Fruit fly (Drosophila melanogaster) Kc167 (cell line): ENCODE data around the gene sima.

Source experiments
- Myc ChIP-seq: fragments of >200 bp; optimal IDR thresholded peaks from 2 replicates; lab custom pipeline; 2017; ENCODE audit warnings: missing external identifiers
- Sin3A ChIP-seq: fragments of >200 bp; optimal IDR thresholded peaks from 2 replicates; lab custom pipeline; 2018; ENCODE audit warnings: missing external identifiers
- h ChIP-seq: fragments of >200 bp; optimal IDR thresholded peaks from 3 replicates; lab custom pipeline; 2018; ENCODE audit warnings: missing external identifiers
- insv ChIP-seq: fragments of >200 bp; optimal IDR thresholded peaks from 3 replicates; lab custom pipeline; 2018; ENCODE audit warnings: missing external identifiers
- psq ChIP-seq: fragments of >200 bp; optimal IDR thresholded peaks from 2 replicates; lab custom pipeline; 2017; ENCODE audit warnings: missing external identifiers
- ttk ChIP-seq: sonication (Bioruptor generic); optimal IDR thresholded peaks from 2 replicates; lab custom pipeline; 2017; ENCODE audit warnings: missing external identifiers

The sima gene

DNA sequence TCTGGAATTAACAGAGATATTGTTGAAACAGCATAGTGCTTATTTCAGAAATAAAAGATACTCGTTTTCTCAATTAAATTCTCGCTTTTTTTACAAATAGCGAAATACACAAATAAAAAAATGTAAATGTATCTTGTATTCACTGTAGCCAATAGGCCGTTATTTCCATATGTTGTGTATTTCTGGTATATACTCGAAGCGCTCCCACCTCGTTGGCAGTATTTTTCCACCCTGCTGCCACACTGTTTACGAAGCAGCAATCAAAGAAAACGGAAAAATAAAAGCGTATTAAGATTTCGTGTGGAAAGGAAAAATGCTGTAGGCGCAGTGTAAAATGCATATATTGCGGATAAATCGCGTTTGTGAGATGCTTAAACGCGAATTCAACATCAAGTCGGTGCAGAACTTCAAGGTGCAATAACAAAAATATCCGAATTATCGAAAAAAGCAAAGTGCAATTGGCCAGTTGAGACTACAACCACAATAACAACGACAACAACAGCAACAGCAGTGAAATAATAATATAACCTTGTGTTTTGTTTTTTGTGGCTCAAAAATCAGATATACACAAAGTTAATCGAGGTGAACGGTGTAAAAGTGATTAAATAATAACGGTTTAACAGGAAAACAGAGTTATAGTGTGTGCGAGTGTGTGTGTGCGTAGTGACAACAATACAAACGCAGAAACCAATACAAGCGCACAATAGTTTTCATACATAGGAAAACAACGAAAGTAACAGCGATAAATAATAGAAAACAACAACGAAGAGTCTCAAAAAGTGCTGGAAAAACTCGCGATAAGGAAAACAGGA is at the start of gene sima:
sima (plus strand) TSS at position 255 of the 812 bp plus-strand sequence.
- TF ChIP-seq Myc (lab: Kevin White, UChicago) (no peak), psq (lab: Kevin White, UChicago) (peak; percentile 93)

DNA sequence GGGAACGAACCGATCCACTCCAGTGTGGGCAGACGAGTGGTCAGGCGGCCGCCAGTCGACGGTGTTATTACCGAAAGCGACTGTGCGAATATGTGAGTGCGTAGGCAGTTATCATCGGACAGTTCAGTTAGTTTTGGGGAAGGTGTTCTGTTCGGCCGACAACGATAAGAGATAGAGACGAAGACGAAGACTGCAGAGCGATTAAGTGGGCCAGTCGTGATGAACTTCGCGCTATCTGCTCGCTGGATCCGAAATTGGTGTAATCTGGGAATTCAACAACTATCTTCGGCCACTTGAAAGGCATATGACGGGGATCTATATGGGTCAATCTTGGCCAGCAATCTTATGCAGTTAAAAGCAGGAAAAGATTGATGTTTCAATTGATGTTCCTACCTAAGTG is 48.9 kb upstream of the sima start, which contains the start of gene CG7912:
CG7912 (minus strand) TSS at position 17 of the 400 bp plus-strand sequence.
- no peak for TF ChIP-seq insv (lab: Kevin White, UChicago)
- TF ChIP-seq psq (lab: Kevin White, UChicago) = no peak
- TF ChIP-seq Myc (lab: Kevin White, UChicago) = no peak
- TF ChIP-seq Sin3A = no peak
- no peak for TF ChIP-seq h (lab: Kevin White, UChicago)
- no peak for TF ChIP-seq ttk

DNA sequence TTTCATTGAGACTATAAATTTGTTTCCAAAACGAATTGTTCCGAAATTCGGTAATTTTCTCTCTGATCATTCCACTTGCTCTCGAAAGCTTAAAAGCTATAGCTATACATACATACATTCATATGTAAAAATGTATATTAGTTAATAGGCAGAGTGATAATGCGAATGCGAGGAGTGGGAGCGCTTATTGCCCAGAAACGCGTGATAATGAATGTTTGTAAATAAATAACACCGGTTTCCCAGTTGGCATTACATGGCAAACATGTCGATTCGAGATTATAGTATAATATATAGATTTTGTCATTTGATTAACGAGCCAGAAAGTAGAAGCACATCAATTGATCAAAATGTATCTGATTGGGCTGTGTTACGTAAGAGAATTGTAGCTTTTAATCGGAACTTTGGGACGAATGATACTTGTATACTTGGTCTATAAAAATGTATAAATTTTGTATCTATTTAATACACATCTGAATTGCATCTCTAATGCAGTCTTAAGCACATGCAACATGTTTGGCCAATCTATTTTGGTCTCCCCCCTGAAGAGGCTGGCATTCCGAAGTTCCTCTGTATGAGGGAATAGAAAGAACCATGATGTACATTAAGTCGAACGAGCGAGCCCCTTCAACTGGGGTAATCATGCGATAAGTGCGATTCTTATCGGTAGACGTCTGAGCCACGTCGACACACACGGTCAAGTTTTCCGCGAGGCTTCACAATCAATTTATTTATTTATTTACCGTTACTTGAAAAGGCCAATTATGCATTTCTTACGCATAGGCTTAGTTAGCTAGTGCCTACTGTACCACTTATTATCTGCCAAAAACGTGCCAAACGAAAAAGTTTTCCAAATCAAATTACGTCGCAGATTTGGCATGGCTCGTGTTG is 45.3 kb upstream of the sima start:
- TF ChIP-seq ttk (no peak), psq (lab: Kevin White, UChicago) (no peak), insv (lab: Kevin White, UChicago) (no peak), Sin3A (no peak), Myc (lab: Kevin White, UChicago) (no peak), h (lab: Kevin White, UChicago) (no peak)

DNA sequence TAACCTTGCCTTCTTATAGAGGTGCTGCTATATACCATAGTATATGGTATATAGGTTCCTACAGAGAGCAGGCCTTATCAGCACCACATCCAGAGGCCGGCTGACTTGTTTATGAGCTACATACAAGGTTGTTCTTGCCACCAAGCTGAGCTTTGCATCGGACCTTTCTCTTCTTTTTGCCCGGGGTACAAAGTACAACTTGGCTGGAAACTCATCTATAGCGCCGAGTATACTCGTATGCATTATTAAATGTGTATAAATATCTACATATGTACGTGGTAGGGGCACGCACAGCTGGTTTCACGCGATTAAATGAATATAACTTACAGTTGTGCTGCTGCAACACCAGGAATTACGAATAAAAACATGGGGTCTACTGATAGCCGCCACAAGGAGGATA is 44.2 kb upstream of the sima start:
- TF ChIP-seq psq (lab: Kevin White, UChicago) (no peak), Myc (lab: Kevin White, UChicago) (no peak), Sin3A (no peak), insv (lab: Kevin White, UChicago) (no peak), h (lab: Kevin White, UChicago) (no peak)

DNA sequence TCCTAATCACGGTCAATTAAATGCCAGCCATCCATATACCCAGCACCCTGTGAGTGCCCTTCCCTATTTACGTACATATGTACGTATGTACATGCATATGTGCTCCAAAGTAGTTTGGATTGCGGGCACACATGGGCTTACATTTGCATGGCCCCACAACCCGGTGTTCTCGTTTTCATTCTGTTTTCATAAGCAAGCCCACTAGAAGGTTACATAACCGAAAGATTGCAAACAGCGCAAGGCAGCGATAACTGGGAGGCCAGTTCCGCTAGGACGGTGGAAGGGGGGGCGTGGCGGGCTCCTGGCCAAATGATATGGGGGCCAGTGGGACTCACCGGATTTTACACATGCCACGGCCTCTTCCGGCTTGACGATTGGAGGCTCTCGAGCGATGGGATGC is 43.6 kb upstream of the sima start:
- TF ChIP-seq h (lab: Kevin White, UChicago) (no peak), psq (lab: Kevin White, UChicago) (no peak), Sin3A (no peak), Myc (lab: Kevin White, UChicago) (no peak)

dm6 chr3R:30014977-30015514 is 43.1 kb upstream of the sima start, which contains the start of gene CG7920:
Gene CG7920 (minus strand): TSS chr3R:30015284.
- TF ChIP-seq Sin3A = no peak
- no peak for TF ChIP-seq ttk
- no peak for TF ChIP-seq insv (lab: Kevin White, UChicago)
- no peak for TF ChIP-seq h (lab: Kevin White, UChicago)
- TF ChIP-seq Myc (lab: Kevin White, UChicago) = no peak
- no peak for TF ChIP-seq psq (lab: Kevin White, UChicago)

dm6 chr3R:30021009-30021408 is 37.1 kb upstream of the sima start:
- TF ChIP-seq insv (lab: Kevin White, UChicago) (no peak), psq (lab: Kevin White, UChicago) (no peak), ttk (no peak), h (lab: Kevin White, UChicago) (no peak), Sin3A (no peak), Myc (lab: Kevin White, UChicago) (no peak)

DNA sequence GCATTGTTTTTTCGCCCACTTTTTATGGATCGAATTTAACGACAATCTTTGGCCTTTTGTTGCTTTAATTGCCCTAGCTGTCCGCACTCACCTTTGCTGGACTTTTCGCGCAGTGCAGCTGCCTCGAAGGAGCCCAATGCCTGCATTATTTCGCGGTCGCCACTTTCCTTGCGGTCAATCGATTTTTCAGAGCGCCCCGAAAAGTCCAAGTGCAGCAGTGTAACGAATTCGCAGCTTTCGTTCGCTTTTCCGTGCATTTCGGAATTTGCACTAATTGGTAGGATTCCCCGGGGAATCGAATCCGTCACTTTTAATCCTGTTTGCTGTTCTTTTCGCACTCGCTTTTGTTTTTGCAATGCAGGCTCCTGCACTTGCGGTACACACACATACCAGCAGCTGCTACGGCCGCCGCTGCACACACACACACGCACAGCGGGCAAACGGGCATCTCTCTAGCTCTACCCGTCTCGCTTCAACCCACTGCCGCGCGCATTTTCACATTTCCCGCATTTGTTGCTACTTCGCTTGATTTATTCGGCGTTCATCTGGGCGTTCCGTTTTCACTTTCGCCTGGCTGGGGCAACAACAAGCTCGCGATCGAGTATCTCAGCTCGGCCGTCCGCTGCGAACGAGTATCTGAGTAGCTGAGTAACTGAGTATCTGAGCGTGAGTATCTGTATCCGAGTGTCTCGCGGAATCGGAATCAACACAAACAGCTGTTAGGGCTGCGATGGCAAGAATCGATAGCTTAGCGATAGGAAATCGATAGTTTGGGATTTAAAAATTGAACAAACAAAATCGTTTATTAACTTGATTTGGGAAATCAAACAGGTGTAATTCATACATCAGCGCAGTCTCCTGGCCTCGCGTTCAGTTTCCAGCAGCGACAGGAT is 36.3 kb upstream of the sima start, which contains the start of gene Mgat2:
Mgat2 (minus strand) TSS at position 663 of the 893 bp plus-strand sequence.
- TF ChIP-seq ttk (no peak), psq (lab: Kevin White, UChicago) (no peak), insv (lab: Kevin White, UChicago) (no peak), h (lab: Kevin White, UChicago) (no peak), Myc (lab: Kevin White, UChicago) (no peak), Sin3A (no peak)

dm6 chr3R:30022452-30023028 is 35.6 kb upstream of the sima start, which contains the start of the genes RpS28a and Axn:
Gene RpS28a (minus strand): TSS chr3R:30022648.
Gene Axn (plus strand): TSS chr3R:30022842.
- TF ChIP-seq Myc (lab: Kevin White, UChicago) (no peak), psq (lab: Kevin White, UChicago) (no peak), ttk (no peak), insv (lab: Kevin White, UChicago) (no peak), h (lab: Kevin White, UChicago) (no peak), Sin3A (no peak)

- TF ChIP-seq h (lab: Kevin White, UChicago) (no peak), psq (lab: Kevin White, UChicago) (no peak), insv (lab: Kevin White, UChicago) (no peak), Sin3A (no peak), ttk (no peak), Myc (lab: Kevin White, UChicago) (no peak)
These were observed 34.7 kb upstream of the sima start for dm6 chr3R:30023445-30023844.
